Fruit fly (Drosophila melanogaster) whole organism, wandering third instar larva: ENCODE results near the gene Cad99C.

Experiments used
- Abd-B ChIP-seq: fragments of >200 bp; optimal IDR thresholded peaks from 2 replicates; lab custom pipeline; 2017; ENCODE audit warnings: missing biosample characterization, missing genetic modification characterization
- Dfd ChIP-seq: fragments of >200 bp; optimal IDR thresholded peaks from 2 replicates; lab custom pipeline; 2017; ENCODE audit warnings: missing biosample characterization, missing genetic modification characterization
- HLH106 ChIP-seq: fragments of 200-800 bp; optimal IDR thresholded peaks from 3 replicates; lab custom pipeline; 2019; ENCODE audit warnings: missing biosample characterization, mild to moderate bottlenecking, missing genetic modification characterization, moderate library complexity
- Hr78 ChIP-seq: fragments of >200 bp; optimal IDR thresholded peaks from 2 replicates; lab custom pipeline; 2017; ENCODE audit warnings: missing biosample characterization, missing genetic modification characterization
- Jra ChIP-seq: sonication (Bioruptor generic); optimal IDR thresholded peaks from 2 replicates; lab custom pipeline; 2016; ENCODE audit warnings: missing biosample characterization, missing genetic modification characterization
- Mio ChIP-seq: sonication (Bioruptor generic); optimal IDR thresholded peaks from 2 replicates; lab custom pipeline; 2016; ENCODE audit warnings: missing biosample characterization, missing genetic modification characterization
- OdsH ChIP-seq: fragments of 200-800 bp; sonication (Bioruptor generic); optimal IDR thresholded peaks from 2 replicates; lab custom pipeline; 2016; ENCODE audit warnings: missing biosample characterization, mild to moderate bottlenecking, missing genetic modification characterization
- Sp1 ChIP-seq: fragments of 200-800 bp; sonication (Bioruptor generic); optimal IDR thresholded peaks from 3 replicates; lab custom pipeline; 2019; ENCODE audit warnings: missing biosample characterization, mild to moderate bottlenecking, missing genetic modification characterization, moderate library complexity
- br ChIP-seq: fragments of 200-800 bp; sonication (Bioruptor generic); optimal IDR thresholded peaks from 2 replicates; lab custom pipeline; 2016; ENCODE audit warnings: missing biosample characterization, missing genetic modification characterization
- dl ChIP-seq, 2 experiments: fragments of 175-275, 200-275 bp in 1 of 2; fragments of 200-275 bp in 1 of 2; sonication (Bioruptor generic); optimal IDR thresholded peaks; lab custom pipeline; 2018; ENCODE audit warnings: mild to moderate bottlenecking in 2 of 2, missing biosample characterization in 2 of 2, missing genetic modification characterization in 2 of 2, moderate library complexity in 2 of 2; ENCODE audit not compliant: partially characterized antibody in 2 of 2, insufficient read depth in 1 of 2
- dmrt93B ChIP-seq: fragments of 200-800 bp; sonication (Bioruptor generic); optimal IDR thresholded peaks from 2 replicates; lab custom pipeline; 2018; ENCODE audit warnings: missing biosample characterization, mild to moderate bottlenecking, missing genetic modification characterization
- jim ChIP-seq: fragments of 175-275, 200-325 bp; sonication (Bioruptor generic); optimal IDR thresholded peaks from 2 replicates; lab custom pipeline; 2016; ENCODE audit warnings: missing biosample characterization, mild to moderate bottlenecking, missing genetic modification characterization
- lola ChIP-seq: fragments of >200 bp; optimal IDR thresholded peaks from 2 replicates; lab custom pipeline; 2017; ENCODE audit warnings: missing biosample characterization, missing genetic modification characterization

DNA sequence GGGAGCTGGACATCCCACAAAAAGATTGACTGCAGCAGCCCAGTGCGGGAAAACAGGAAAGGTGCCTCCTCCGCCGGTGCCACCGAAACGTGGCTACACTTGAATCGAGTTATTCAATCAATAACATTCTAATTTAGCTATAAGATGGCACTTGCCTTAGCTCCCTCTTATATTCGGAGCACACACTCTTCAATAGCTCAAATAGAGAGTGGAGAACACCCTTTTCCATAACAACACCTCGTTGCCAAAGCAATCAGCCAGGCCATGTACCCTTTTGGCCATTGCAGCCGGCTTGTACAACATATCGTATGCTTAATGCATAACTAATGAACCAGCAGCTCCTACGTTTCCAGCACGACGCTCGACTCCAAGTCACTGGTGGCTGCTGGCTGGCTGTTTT, 3.7 kb upstream of the Cad99C start:
- no peak for TF ChIP-seq dl (GFP tag; optimal IDR thresholded peaks at IDR 0.05; lab: Kevin White, UChicago; ENCODE audit: insufficient read depth in 1 of 2, partially characterized antibody in 2 of 2)
- TF ChIP-seq Jra (GFP tag; lab: Kevin White, UChicago), result no peak
- TF ChIP-seq dmrt93B, result no peak
- TF ChIP-seq Sp1, result no peak
- no peak for TF ChIP-seq Mio (GFP tag; lab: Kevin White, UChicago)
- TF ChIP-seq br (GFP tag; lab: Kevin White, UChicago), result no peak
- TF ChIP-seq Dfd (GFP tag; lab: Kevin White, UChicago), result no peak
- no peak for TF ChIP-seq jim
- no peak for TF ChIP-seq Abd-B (GFP tag; lab: Kevin White, UChicago)
- no peak for TF ChIP-seq lola
- no peak for TF ChIP-seq HLH106 (tag; lab: Kevin White, UChicago)
- TF ChIP-seq OdsH (GFP tag; lab: Kevin White, UChicago), result no peak
- TF ChIP-seq Hr78 (GFP tag; lab: Kevin White, UChicago), result no peak
